Worm (Caenorhabditis elegans) whole organism, L3 larva: ENCODE measurements around the gene fbxa-116.

Source experiments
- ZK546.5 ChIP-seq: sonication (generic microtip); optimal IDR thresholded peaks from 2 replicates; lab custom pipeline; 2017; ENCODE audit warnings: missing biosample characterization, missing genetic modification characterization
- ceh-9 ChIP-seq: sonication (generic microtip); optimal IDR thresholded peaks from 2 replicates; lab custom pipeline; 2018; ENCODE audit warnings: missing biosample characterization, missing genetic modification characterization
- egl-27 ChIP-seq: sonication (generic microtip); optimal IDR thresholded peaks from 4 replicates; lab custom pipeline; 2017; ENCODE audit warnings: missing biosample characterization, missing genetic modification reagents, missing genetic modification characterization
- elt-3 ChIP-seq, 3 experiments: fragments of 150-350 bp in 1 of 3; sonication (generic microtip) in 2 of 3; optimal IDR thresholded peaks; 2 replicates in 2 of 3; 4 replicates in 1 of 3; lab custom pipeline; 2014 to 2017; ENCODE audit warnings: missing biosample characterization in 3 of 3, missing genetic modification characterization in 3 of 3
- jun-1 ChIP-seq: fragments of 150-350 bp; optimal IDR thresholded peaks from 2 replicates; lab custom pipeline; 2014; ENCODE audit warnings: missing biosample characterization, missing genetic modification reagents, missing genetic modification characterization
- nhr-12 ChIP-seq: fragments of 150-350 bp; optimal IDR thresholded peaks from 2 replicates; lab custom pipeline; 2014; ENCODE audit warnings: missing biosample characterization, missing genetic modification characterization
- nhr-77 ChIP-seq: fragments of 150-350 bp; optimal IDR thresholded peaks from 2 replicates; lab custom pipeline; 2014; ENCODE audit warnings: missing biosample characterization, missing genetic modification characterization
- skn-1 ChIP-seq: fragments of 150-350 bp; optimal IDR thresholded peaks from 2 replicates; lab custom pipeline; 2014; ENCODE audit warnings: missing biosample characterization, missing genetic modification characterization
- unc-62 ChIP-seq: fragments of 150-350 bp; sonication (generic microtip); optimal IDR thresholded peaks from 4 replicates; lab custom pipeline; 2014; ENCODE audit warnings: missing biosample characterization, missing genetic modification reagents, missing genetic modification characterization
- zag-1 ChIP-seq: fragments of 150-350 bp; optimal IDR thresholded peaks from 2 replicates; lab custom pipeline; 2014; ENCODE audit warnings: missing biosample characterization, missing genetic modification characterization
- ztf-11 ChIP-seq: fragments of 150-350 bp; optimal IDR thresholded peaks from 2 replicates; lab custom pipeline; 2014; ENCODE audit warnings: missing biosample characterization, missing genetic modification characterization

DNA sequence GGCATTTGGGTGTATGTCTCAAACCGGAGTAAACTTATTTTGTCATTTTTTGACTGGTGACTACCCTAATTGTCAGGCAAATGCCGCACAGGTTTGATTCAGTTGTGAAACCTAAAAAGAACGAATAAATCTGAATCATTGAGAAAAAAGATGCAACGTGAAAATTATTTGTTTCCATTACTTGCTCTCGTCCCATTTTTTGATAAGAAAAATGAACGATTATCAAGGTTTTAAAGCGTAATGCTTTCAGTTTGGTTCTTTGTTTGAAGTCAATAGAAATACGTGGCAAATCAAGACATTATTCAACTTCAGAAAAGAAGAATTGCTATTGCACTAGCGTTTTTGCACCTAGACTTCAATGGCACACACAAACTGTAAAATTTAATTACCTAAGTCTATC is 23.9 kb upstream of the fbxa-116 start, which contains the start of gene Y113G7B.12:
- TF ChIP-seq nhr-12: no peak
- TF ChIP-seq ceh-9 (tag; lab: Kevin White, UChicago): no peak
- no peak for TF ChIP-seq elt-3 (tag; optimal IDR thresholded peaks at IDR 0.05; lab: Kevin White, UChicago)
- no peak for TF ChIP-seq ZK546.5 (tag; lab: Kevin White, UChicago)
- TF ChIP-seq egl-27 (tag; lab: Kevin White, UChicago): no peak
- TF ChIP-seq ztf-11 (tag; lab: Kevin White, UChicago): no peak
- no peak for TF ChIP-seq unc-62 (GFP tag; lab: Kevin White, UChicago)
- no peak for TF ChIP-seq nhr-77
- TF ChIP-seq jun-1 (tag; lab: Kevin White, UChicago): no peak
- no peak for TF ChIP-seq zag-1 (tag; lab: Kevin White, UChicago)
- no peak for TF ChIP-seq skn-1 (tag; lab: Kevin White, UChicago)
